Fruit fly (Drosophila melanogaster) whole organism, prepupa: Measurements from ENCODE around the gene CG16758.
A peak's percentile ranks its signal among the peaks of the same experiment; 100 is the strongest.

Experiments used
- CG10669 ChIP-seq: fragments of 200-800 bp; sonication (Bioruptor generic); optimal IDR thresholded peaks from 3 replicates; lab custom pipeline; 2018; ENCODE audit warnings: missing biosample characterization, mild to moderate bottlenecking, missing genetic modification characterization, moderate library complexity
- CG15336 ChIP-seq: fragments of 200-800 bp; sonication (Bioruptor generic); IDR thresholded peaks from 2 replicates; pipeline ENCODE4 v1.3.6; 2022; ENCODE audit warnings: missing biosample characterization, missing genetic modification characterization
- CG3032 ChIP-seq: fragments of 200-800 bp; optimal IDR thresholded peaks from 2 replicates; lab custom pipeline; 2019; ENCODE audit warnings: missing biosample characterization, mild to moderate bottlenecking, missing genetic modification characterization, moderate library complexity
- CG32006 ChIP-seq: fragments of 200-800 bp; sonication (Bioruptor generic); optimal IDR thresholded peaks from 3 replicates; lab custom pipeline; 2017; ENCODE audit warnings: missing biosample characterization, mild to moderate bottlenecking, missing genetic modification characterization
- CG3919 ChIP-seq: fragments of 200-800 bp; sonication (Bioruptor generic); optimal IDR thresholded peaks from 3 replicates; lab custom pipeline; 2016; ENCODE audit warnings: missing biosample characterization, missing genetic modification characterization
- CG6163 ChIP-seq: fragments of 200-800 bp; sonication (Bioruptor generic); IDR thresholded peaks from 3 replicates; pipeline ENCODE4 v1.3.6; 2022; ENCODE audit warnings: missing biosample characterization, missing genetic modification characterization
- CG6276 ChIP-seq: fragments of 200-800 bp; sonication (Bioruptor generic); optimal IDR thresholded peaks from 2 replicates; lab custom pipeline; 2017; ENCODE audit warnings: missing biosample characterization, mild to moderate bottlenecking, missing genetic modification characterization
- CG8119 ChIP-seq: fragments of 200-800 bp; sonication (Bioruptor generic); IDR thresholded peaks from 3 replicates; pipeline ENCODE4 v1.3.6; 2022; ENCODE audit warnings: missing biosample characterization, missing genetic modification characterization
- Eip75B ChIP-seq: fragments of 200-800 bp; sonication (Bioruptor generic); optimal IDR thresholded peaks from 3 replicates; lab custom pipeline; 2016; ENCODE audit warnings: missing biosample characterization, missing genetic modification characterization
- Eip78C ChIP-seq: fragments of 200-800 bp; sonication (Bioruptor generic); peaks from one replicate; lab custom pipeline; 2016; ENCODE audit warnings: missing biosample characterization, missing genetic modification characterization
- Eip93F ChIP-seq: fragments of 200-800 bp; sonication (Bioruptor generic); optimal IDR thresholded peaks from 2 replicates; lab custom pipeline; 2016; ENCODE audit warnings: missing biosample characterization, mild to moderate bottlenecking, missing genetic modification characterization
- Ets96B ChIP-seq: fragments of 200-800 bp; optimal IDR thresholded peaks from 2 replicates; lab custom pipeline; 2019; ENCODE audit warnings: missing biosample characterization, mild to moderate bottlenecking, missing genetic modification characterization, moderate library complexity
- Gug ChIP-seq: fragments of 200-800 bp; sonication (Bioruptor generic); IDR thresholded peaks from 2 replicates; pipeline ENCODE4 v1.3.6; 2022; ENCODE audit warnings: missing biosample characterization, missing genetic modification characterization
- Sox102F ChIP-seq: fragments of 200-800 bp; sonication (Bioruptor generic); optimal IDR thresholded peaks from 2 replicates; lab custom pipeline; 2016; ENCODE audit warnings: missing biosample characterization, mild to moderate bottlenecking, missing genetic modification characterization
- eg ChIP-seq: fragments of 200-800 bp; sonication (Bioruptor generic); IDR thresholded peaks from 3 replicates; pipeline ENCODE4 v1.3.6; 2022; ENCODE audit warnings: missing biosample characterization, missing genetic modification characterization
- fkh ChIP-seq: fragments of 200-800 bp; sonication (Bioruptor generic); optimal IDR thresholded peaks from 3 replicates; lab custom pipeline; 2017; ENCODE audit warnings: missing biosample characterization, mild to moderate bottlenecking, missing genetic modification characterization, moderate library complexity
- spab ChIP-seq: fragments of 200-800 bp; sonication (Bioruptor generic); optimal IDR thresholded peaks from 2 replicates; lab custom pipeline; 2017; ENCODE audit warnings: missing biosample characterization, mild to moderate bottlenecking, missing genetic modification characterization, missing genetic modification reagents
- vri ChIP-seq: fragments of 200-800 bp; sonication (Bioruptor generic); optimal IDR thresholded peaks from 3 replicates; lab custom pipeline; 2016; ENCODE audit warnings: missing biosample characterization, mild to moderate bottlenecking, missing genetic modification characterization

CG16758 gene

dm6 chr3L:2457557-2458240, 45.7 kb downstream of the CG16758 start:
- TF ChIP-seq CG6276 (GFP tag; lab: Kevin White, UChicago) (peak; percentile 1), Ets96B (tag; lab: Kevin White, UChicago) (no peak), CG8119 (GFP tag; lab: Robert Waterston, UW) (peak; percentile 64; the same call in 2 of the 3 replicates), Gug (GFP tag; lab: Robert Waterston, UW) (no peak), fkh (peak; percentile 57), eg (GFP tag; lab: Robert Waterston, UW) (peak; percentile 59), CG6163 (peak; percentile 66; the same call in 2 of the 3 replicates), CG15336 (GFP tag; lab: Robert Waterston, UW) (peak; percentile 62), Sox102F (no peak), Eip93F (no peak), Eip78C (GFP tag; lab: Kevin White, UChicago) (peak; percentile 25)

DNA sequence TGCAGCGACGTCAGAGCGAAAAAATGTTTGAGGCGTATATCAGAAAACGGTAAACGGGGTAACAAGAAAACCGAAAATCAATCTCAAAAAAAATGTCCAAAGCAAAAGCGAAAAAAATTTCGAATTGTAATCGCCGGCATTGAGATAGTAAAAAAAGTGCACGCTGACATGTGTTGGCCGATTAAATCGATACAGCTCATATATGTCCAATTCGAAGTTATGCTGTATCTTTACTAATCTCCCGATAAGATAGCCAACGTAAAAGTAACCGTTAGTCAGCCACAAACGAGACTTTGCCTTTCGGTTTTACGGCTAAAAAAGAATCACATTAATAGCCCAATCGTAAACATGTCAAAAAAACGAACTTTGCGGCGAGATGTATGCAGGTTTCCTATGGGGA, 46.5 kb downstream of the CG16758 start:
- TF ChIP-seq Eip75B (GFP tag; lab: Kevin White, UChicago) (no peak), spab (no peak), CG10669 (GFP tag; lab: Kevin White, UChicago) (no peak), CG6163 (no peak), CG32006 (GFP tag; lab: Kevin White, UChicago) (no peak), vri (GFP tag; lab: Kevin White, UChicago) (peak; percentile 3), CG3919 (no peak), CG3032 (tag; lab: Kevin White, UChicago) (no peak)
- TF ChIP-seq, all 60 proteins: peak for 1
